Worm (Caenorhabditis elegans): ENCODE data around the gene rei-1.

The rei-1 gene

ce11 chrIII:4101016-4101415 lies 3.0 kb upstream of the rei-1 start:
- TF ChIP-seq ceh-36 (tag; optimal IDR thresholded peaks at IDR 0.05) (peak; percentile 7), tra-4 (tag; optimal IDR thresholded peaks at IDR 0.05) (no peak)

DNA sequence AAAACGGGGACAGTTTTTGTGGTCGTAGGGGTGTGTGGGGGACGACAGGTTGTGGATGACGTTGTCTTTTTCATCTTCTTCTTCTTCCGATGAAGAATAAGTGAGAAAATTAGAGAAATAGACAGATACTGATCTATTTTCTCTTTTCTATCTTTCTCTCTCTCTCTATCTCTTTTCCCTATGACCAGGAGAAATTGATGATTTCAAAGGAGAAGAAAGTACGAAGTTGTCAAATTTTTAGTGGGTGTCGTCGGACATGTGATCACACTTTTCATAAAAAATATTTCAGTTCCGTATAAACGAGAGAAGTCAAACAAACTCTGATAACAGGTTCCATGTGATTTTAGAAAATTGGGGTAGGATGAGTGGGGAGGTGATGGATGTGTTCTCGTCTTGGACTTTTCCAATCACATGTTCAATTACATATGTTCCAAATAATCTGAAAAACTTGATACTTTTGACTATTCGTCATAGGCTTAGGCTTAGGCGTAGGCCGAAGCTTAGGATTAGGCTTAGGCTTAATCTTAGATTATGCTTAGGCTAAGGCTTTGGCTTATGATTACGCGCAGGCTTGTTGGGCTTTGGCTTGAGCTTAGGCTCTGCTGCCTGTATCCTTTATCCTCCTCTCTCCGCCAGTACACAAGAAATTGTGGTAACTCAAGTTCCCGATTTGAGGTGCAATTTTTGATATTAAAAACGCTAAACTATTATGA lies 2.0 kb upstream of the rei-1 start:
- no peak for TF ChIP-seq B0310.2 (tag; optimal IDR thresholded peaks at IDR 0.05)
- no peak for TF ChIP-seq F13C5.2 (tag; optimal IDR thresholded peaks at IDR 0.05)
- peak; percentile 64 for TF ChIP-seq ceh-36 (tag; optimal IDR thresholded peaks at IDR 0.05)

DNA sequence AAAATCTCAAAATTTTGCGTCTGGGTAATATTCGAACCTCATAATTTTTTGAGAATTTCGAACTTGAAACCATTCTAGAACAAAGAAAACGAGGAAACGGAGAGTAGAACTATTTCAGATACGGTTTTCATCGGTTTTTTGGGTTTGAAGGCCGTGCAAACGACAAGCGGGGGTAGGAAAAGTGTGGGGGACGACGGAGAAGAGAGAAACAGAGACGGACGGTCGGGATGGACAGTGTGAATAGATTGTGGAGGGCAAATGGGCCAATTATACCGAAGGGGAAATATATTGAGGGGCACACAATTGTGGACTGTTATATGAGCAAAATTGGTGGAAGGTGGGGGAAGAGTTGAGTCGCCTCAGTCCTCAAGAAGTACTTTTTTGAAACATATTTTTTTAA lies 761 bp upstream of the rei-1 start:
- TF ChIP-seq tbx-37 (GFP tag; conservative IDR thresholded peaks at IDR 0.05) (no peak), flt-1 (GFP tag; IDR thresholded peaks at IDR 0.05) (no peak), aly-1 (tag; optimal IDR thresholded peaks at IDR 0.05) (peak; percentile 26), F13C5.2 (tag; optimal IDR thresholded peaks at IDR 0.05) (no peak), ceh-36 (tag; optimal IDR thresholded peaks at IDR 0.05) (no peak)

DNA sequence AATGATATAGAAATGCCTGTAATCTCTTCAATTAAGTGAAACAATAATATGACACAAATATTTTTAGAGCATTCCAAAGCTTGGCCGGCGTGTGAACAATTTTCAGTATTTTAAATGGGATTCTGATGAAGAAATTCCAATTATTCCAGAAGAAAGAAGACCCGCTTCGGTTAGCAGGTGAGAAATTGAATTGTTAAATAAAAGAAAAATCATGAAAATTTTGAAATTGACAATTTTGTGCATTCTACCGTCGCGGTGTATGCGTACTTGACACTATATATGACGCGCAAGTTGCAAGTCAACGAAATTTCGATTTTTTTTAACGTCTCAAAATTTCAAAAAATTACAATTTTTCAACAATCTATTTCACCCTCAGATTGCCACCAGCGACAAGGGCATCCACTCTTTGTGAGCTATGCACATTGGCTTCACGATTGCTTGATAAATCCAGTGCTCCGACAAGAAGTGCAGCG lies 1.6 kb downstream of the rei-1 start:
- TF ChIP-seq hmg-4 (GFP tag; optimal IDR thresholded peaks at IDR 0.05), result no peak

DNA sequence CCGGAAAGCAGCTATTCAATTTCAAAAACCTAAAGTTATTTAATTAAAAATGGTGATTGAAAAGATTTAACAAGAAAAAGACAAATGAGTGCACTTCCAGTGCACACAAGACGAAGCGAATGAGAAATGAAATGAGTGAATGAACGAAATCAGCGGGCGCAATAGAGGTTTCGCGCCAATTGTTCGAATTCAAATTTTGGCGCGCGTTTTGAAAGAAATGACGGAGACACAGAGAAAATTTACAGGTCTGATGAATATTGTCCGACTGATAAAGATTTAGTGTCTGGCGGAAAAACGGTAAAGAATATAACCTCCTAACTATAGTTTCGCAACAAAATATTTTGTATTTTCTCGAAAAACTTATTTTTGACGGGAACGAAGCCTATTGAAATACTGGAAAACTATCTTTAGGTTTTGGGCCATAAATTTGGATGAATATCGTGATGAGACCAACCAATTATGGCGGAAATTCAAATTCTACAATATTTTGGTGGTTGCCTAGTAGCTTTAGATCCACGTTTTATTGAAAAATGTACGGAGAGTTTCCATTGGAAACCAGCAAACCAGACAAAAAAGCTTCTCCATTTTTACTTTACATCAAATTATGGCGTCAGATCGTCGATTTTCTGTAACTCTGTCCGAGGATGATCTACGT lies 2.4 kb downstream of the rei-1 start, which contains the start of gene C03C10.7:
C03C10.7 (plus strand) TSS at position 605 of the 655 bp plus-strand sequence.
- TF ChIP-seq tra-4 (tag; optimal IDR thresholded peaks at IDR 0.05) (no peak), B0310.2 (tag; optimal IDR thresholded peaks at IDR 0.05) (no peak), ceh-36 (tag; optimal IDR thresholded peaks at IDR 0.05) (no peak), hnd-1 (tag; optimal IDR thresholded peaks at IDR 0.05) (no peak), scrt-1 (GFP tag; IDR thresholded peaks at IDR 0.05) (no peak), ets-7 (tag; optimal IDR thresholded peaks at IDR 0.05) (no peak), tbx-37 (GFP tag; conservative IDR thresholded peaks at IDR 0.05) (no peak), tbx-11 (GFP tag; IDR thresholded peaks at IDR 0.05) (no peak), ceh-13 (GFP tag; optimal IDR thresholded peaks at IDR 0.05) (no peak), hmbx-1 (tag; optimal IDR thresholded peaks at IDR 0.05) (no peak), pes-1 (GFP tag; IDR thresholded peaks at IDR 0.05) (no peak), aly-1 (tag; optimal IDR thresholded peaks at IDR 0.05) (no peak), ama-1 (optimal IDR thresholded peaks at IDR 0.05) (no peak), hmg-4 (GFP tag; optimal IDR thresholded peaks at IDR 0.05) (no peak), sea-1 (GFP tag; conservative IDR thresholded peaks at IDR 0.05) (no peak), F13C5.2 (tag; optimal IDR thresholded peaks at IDR 0.05) (no peak), flt-1 (GFP tag; IDR thresholded peaks at IDR 0.05) (no peak)

DNA sequence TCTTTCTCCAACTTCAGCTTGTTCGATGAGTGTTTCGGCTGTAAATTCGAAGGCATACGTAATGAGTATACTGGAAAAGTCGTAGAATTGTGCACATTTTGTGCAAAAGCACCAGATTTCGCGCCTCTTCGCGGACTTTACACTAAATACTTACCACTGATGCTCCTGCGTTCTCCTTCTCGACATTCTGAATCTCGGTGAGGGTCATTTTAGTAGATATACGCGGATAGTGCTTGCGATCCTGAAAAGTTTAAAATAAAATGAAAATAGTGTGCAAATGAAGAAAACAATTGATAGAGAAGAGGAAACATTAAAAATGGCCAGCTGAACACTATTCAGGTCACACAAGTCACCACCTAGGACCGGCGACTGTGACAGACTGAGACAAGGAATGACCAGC lies 3.3 kb downstream of the rei-1 start, which contains the start of gene rnr-2:
rnr-2 (minus strand) TSS at position 241 of the 400 bp plus-strand sequence.
- TF ChIP-seq hmg-4 (GFP tag; optimal IDR thresholded peaks at IDR 0.05) (no peak), ama-1 (optimal IDR thresholded peaks at IDR 0.05) (peak; percentile 80), tbx-37 (GFP tag; conservative IDR thresholded peaks at IDR 0.05) (no peak)

DNA sequence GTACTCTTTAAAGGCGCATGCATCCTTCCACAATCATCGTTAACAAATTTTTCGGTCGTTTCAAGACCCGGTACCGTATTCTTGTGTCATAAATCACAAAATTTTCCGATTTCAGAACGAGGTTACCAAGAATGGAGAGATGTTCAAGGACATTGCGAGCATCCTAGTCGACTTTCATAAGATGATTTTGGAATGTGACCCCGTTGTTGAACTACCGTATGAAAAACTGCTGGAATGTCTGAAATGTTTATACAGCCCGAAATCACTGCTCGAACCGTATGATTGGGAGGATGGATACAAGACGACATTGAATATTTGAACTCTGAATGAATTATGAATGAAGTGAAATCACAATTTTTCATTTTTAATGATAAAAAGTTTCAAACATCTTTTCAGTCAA lies 5.0 kb downstream of the rei-1 start:
- TF ChIP-seq ama-1 (optimal IDR thresholded peaks at IDR 0.05), result peak; percentile 86
- no peak for TF ChIP-seq F13C5.2 (tag; optimal IDR thresholded peaks at IDR 0.05)
- TF ChIP-seq ets-7 (tag; optimal IDR thresholded peaks at IDR 0.05), result no peak

DNA sequence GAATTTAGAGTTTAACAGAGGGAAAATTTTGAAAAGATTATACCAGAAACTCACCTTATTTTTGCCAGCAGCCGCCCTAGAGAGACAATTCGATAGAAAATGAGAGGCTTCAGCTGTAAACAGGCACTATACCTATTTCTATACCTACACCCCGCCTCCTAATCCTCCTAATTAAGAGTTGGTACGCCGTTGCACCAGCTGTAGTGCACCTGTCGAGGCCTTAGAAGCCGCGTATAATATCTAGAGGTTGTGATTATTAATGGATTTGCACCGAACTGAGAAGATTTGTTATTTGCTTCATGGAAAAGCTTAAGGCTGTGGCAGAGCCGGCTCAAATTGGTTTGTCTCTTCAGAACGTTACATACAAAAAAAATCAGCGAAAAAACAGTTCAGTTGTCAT lies 6.0 kb downstream of the rei-1 start, which contains the start of gene C03C10.5:
C03C10.5 (minus strand) TSS at position 101 of the 400 bp plus-strand sequence.
- TF ChIP-seq hmg-4 (GFP tag; optimal IDR thresholded peaks at IDR 0.05) (no peak), ceh-36 (tag; optimal IDR thresholded peaks at IDR 0.05) (no peak), tra-4 (tag; optimal IDR thresholded peaks at IDR 0.05) (no peak), pes-1 (GFP tag; IDR thresholded peaks at IDR 0.05) (no peak), flt-1 (GFP tag; IDR thresholded peaks at IDR 0.05) (no peak), aly-1 (tag; optimal IDR thresholded peaks at IDR 0.05) (no peak), tbx-11 (GFP tag; IDR thresholded peaks at IDR 0.05) (no peak), ama-1 (optimal IDR thresholded peaks at IDR 0.05) (no peak), F13C5.2 (tag; optimal IDR thresholded peaks at IDR 0.05) (no peak), hnd-1 (tag; optimal IDR thresholded peaks at IDR 0.05) (no peak), ets-7 (tag; optimal IDR thresholded peaks at IDR 0.05) (no peak), ceh-13 (GFP tag; optimal IDR thresholded peaks at IDR 0.05) (no peak), scrt-1 (GFP tag; IDR thresholded peaks at IDR 0.05) (no peak), tbx-37 (GFP tag; conservative IDR thresholded peaks at IDR 0.05) (no peak), B0310.2 (tag; optimal IDR thresholded peaks at IDR 0.05) (no peak), sea-1 (GFP tag; conservative IDR thresholded peaks at IDR 0.05) (no peak)

DNA sequence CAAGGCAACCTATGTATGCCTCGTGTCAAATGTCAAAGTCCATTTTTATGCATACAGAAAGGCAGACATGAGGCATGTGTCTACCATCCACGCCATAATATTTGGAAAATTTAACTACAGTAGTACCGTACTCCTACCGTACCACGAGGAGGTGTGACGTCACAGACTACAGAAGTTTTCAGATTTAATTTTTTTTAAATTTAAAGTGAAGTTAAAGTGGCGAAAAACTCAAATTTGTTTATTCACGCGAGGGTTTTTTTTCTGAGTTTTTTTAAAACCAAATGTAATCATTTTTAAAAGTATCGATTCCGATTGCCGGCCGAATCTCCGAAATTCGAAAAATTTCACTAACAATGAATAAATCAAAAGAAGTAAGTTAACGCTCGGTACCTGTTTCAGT lies 7.2 kb downstream of the rei-1 start, which contains the start of gene C03C10.2:
C03C10.2 (plus strand) TSS at position 301 of the 400 bp plus-strand sequence.
- TF ChIP-seq ceh-36 (tag; optimal IDR thresholded peaks at IDR 0.05), result no peak
- TF ChIP-seq tra-4 (tag; optimal IDR thresholded peaks at IDR 0.05), result no peak
- TF ChIP-seq tbx-37 (GFP tag; conservative IDR thresholded peaks at IDR 0.05), result no peak
- no peak for TF ChIP-seq sea-1 (GFP tag; conservative IDR thresholded peaks at IDR 0.05)

All from whole organism, early embryonic.